Worm (Caenorhabditis elegans): ENCODE results near the gene srz-1.

ce11 chrV:16682886-16683285 is 7.2 kb downstream of the srz-1 start, which contains the start of gene srw-36:
- no peak for TF ChIP-seq ceh-82 (tag; optimal IDR thresholded peaks at IDR 0.05)
- no peak for TF ChIP-seq unc-62 (GFP tag; optimal IDR thresholded peaks at IDR 0.05)
- TF ChIP-seq ztf-11 (tag; optimal IDR thresholded peaks at IDR 0.05): no peak
- no peak for TF ChIP-seq fos-1 (tag; optimal IDR thresholded peaks at IDR 0.05)
- no peak for TF ChIP-seq unc-39 (tag; optimal IDR thresholded peaks at IDR 0.05)
- no peak for TF ChIP-seq ZK546.5 (tag; optimal IDR thresholded peaks at IDR 0.05)
- no peak for TF ChIP-seq ama-1 (optimal IDR thresholded peaks at IDR 0.05)
- TF ChIP-seq zag-1 (tag; optimal IDR thresholded peaks at IDR 0.05): no peak
- no peak for TF ChIP-seq skn-1 (tag; optimal IDR thresholded peaks at IDR 0.05)
- no peak for TF ChIP-seq mdl-1 (tag; optimal IDR thresholded peaks at IDR 0.05)
- TF ChIP-seq nhr-12 (tag; optimal IDR thresholded peaks at IDR 0.05): no peak
